Fruit fly (Drosophila melanogaster) whole organism, embryonic: Measurements from ENCODE around the gene elB.

ENCODE experiments used
- Adf1 ChIP-seq: fragments of 200-800 bp; sonication (Bioruptor generic); IDR thresholded peaks from 2 replicates; pipeline ENCODE4 v1.3.6; 2022; ENCODE audit warnings: missing biosample characterization, missing genetic modification characterization
- Antp ChIP-seq: fragments of 200-800 bp; sonication (Bioruptor generic); optimal IDR thresholded peaks from 3 replicates; lab custom pipeline; 2016; ENCODE audit warnings: missing biosample characterization, missing genetic modification characterization
- Bteb2 ChIP-seq: fragments of 200-800 bp; sonication (Bioruptor generic); optimal IDR thresholded peaks from 2 replicates; lab custom pipeline; 2016; ENCODE audit warnings: missing biosample characterization, missing genetic modification characterization
- C15 ChIP-seq: fragments of 200-800 bp; sonication (Bioruptor generic); IDR thresholded peaks from 3 replicates; pipeline ENCODE4 v1.3.6; 2022; ENCODE audit warnings: missing biosample characterization, missing genetic modification characterization
- CG11093 ChIP-seq: fragments of 200-800 bp; sonication (Bioruptor generic); IDR thresholded peaks from 3 replicates; pipeline ENCODE4 v1.3.6; 2022; ENCODE audit warnings: missing biosample characterization, missing genetic modification characterization
- CG11696 ChIP-seq: fragments of 200-800 bp; sonication (Bioruptor generic); IDR thresholded peaks from 2 replicates; pipeline ENCODE4 v1.3.6; 2022; ENCODE audit warnings: missing biosample characterization, missing genetic modification characterization
- CG15011 ChIP-seq: fragments of 200-800 bp; sonication (Bioruptor generic); optimal IDR thresholded peaks from 3 replicates; lab custom pipeline; 2018; ENCODE audit warnings: missing biosample characterization, mild to moderate bottlenecking, missing genetic modification characterization
- CG17186 ChIP-seq: fragments of 200-800 bp; sonication (Bioruptor generic); optimal IDR thresholded peaks from 3 replicates; lab custom pipeline; 2017; ENCODE audit warnings: missing biosample characterization, missing genetic modification reagents, missing genetic modification characterization
- CG17361 ChIP-seq: fragments of 200-800 bp; sonication (Bioruptor generic); IDR thresholded peaks from 3 replicates; pipeline ENCODE4 v1.3.6; 2022; ENCODE audit warnings: missing biosample characterization, missing genetic modification characterization
- CG17829 ChIP-seq: fragments of 200-800 bp; optimal IDR thresholded peaks from 2 replicates; lab custom pipeline; 2019; ENCODE audit warnings: missing biosample characterization, mild to moderate bottlenecking, missing genetic modification characterization, moderate library complexity
- CG18619 ChIP-seq: fragments of 200-800 bp; sonication (Bioruptor generic); optimal IDR thresholded peaks from 3 replicates; lab custom pipeline; 2017; ENCODE audit warnings: missing biosample characterization, mild to moderate bottlenecking, missing genetic modification characterization
- CG2202 ChIP-seq: fragments of 200-800 bp; sonication (Bioruptor generic); optimal IDR thresholded peaks from 2 replicates; lab custom pipeline; 2018; ENCODE audit warnings: missing biosample characterization, mild to moderate bottlenecking, missing genetic modification characterization
- CG2678 ChIP-seq: fragments of 200-800 bp; sonication (Bioruptor generic); optimal IDR thresholded peaks from 3 replicates; lab custom pipeline; 2019; ENCODE audit warnings: missing biosample characterization, mild to moderate bottlenecking, missing genetic modification characterization, moderate library complexity
- CG3065 ChIP-seq: fragments of 200-800 bp; sonication (Bioruptor generic); optimal IDR thresholded peaks from 2 replicates; lab custom pipeline; 2016; ENCODE audit warnings: missing biosample characterization, missing genetic modification characterization
- CG31365 ChIP-seq: fragments of 200-800 bp; sonication (Bioruptor generic); optimal IDR thresholded peaks from 2 replicates; lab custom pipeline; 2018; ENCODE audit warnings: missing biosample characterization, mild to moderate bottlenecking, missing genetic modification characterization
- CG5953 ChIP-seq: fragments of 200-800 bp; sonication (Bioruptor generic); IDR thresholded peaks from 2 replicates; pipeline ENCODE4 v1.3.6; 2022; ENCODE audit warnings: missing biosample characterization, missing genetic modification characterization
- CG6654 ChIP-seq: fragments of 200-800 bp; sonication (Bioruptor generic); optimal IDR thresholded peaks from 2 replicates; lab custom pipeline; 2017; ENCODE audit warnings: missing biosample characterization, mild to moderate bottlenecking, missing genetic modification characterization
- CG7357 ChIP-seq: fragments of 200-800 bp; sonication (Bioruptor generic); IDR thresholded peaks from 3 replicates; pipeline ENCODE4 v1.3.6; 2022; ENCODE audit warnings: missing biosample characterization, missing genetic modification characterization
- CG7928 ChIP-seq: fragments of 200-800 bp; sonication (Bioruptor generic); optimal IDR thresholded peaks from 2 replicates; lab custom pipeline; 2017; ENCODE audit warnings: missing biosample characterization, mild to moderate bottlenecking, missing genetic modification characterization
- CG8944 ChIP-seq: fragments of 200-800 bp; sonication (Bioruptor generic); optimal IDR thresholded peaks from 3 replicates; lab custom pipeline; 2016; ENCODE audit warnings: missing biosample characterization, missing genetic modification characterization
- CG9215 ChIP-seq: fragments of 200-800 bp; sonication (Bioruptor generic); IDR thresholded peaks from 2 replicates; pipeline ENCODE4 v1.3.6; 2022; ENCODE audit warnings: missing biosample characterization, missing genetic modification characterization
- CHES-1-like ChIP-seq: fragments of 200-800 bp; sonication (Bioruptor generic); optimal IDR thresholded peaks from 2 replicates; lab custom pipeline; 2016; ENCODE audit warnings: missing biosample characterization, missing genetic modification characterization
- Dad ChIP-seq: fragments of 200-800 bp; sonication (Bioruptor generic); optimal IDR thresholded peaks from 3 replicates; lab custom pipeline; 2016; ENCODE audit warnings: missing biosample characterization, missing genetic modification characterization
- Dbx ChIP-seq: fragments of 200-800 bp; sonication (Bioruptor generic); IDR thresholded peaks from 3 replicates; pipeline ENCODE4 v1.3.6; 2022; ENCODE audit warnings: missing biosample characterization, missing genetic modification characterization
- Dip3 ChIP-seq: fragments of 200-800 bp; sonication (Bioruptor generic); optimal IDR thresholded peaks from 3 replicates; lab custom pipeline; 2016; ENCODE audit warnings: missing biosample characterization, missing genetic modification characterization
- ERR ChIP-seq: fragments of 200-800 bp; sonication (Bioruptor generic); optimal IDR thresholded peaks from 2 replicates; lab custom pipeline; 2016; ENCODE audit warnings: missing biosample characterization, missing genetic modification characterization
- Gsc ChIP-seq: fragments of 200-800 bp; sonication (Bioruptor generic); IDR thresholded peaks from 2 replicates; pipeline ENCODE4 v1.3.6; 2022; ENCODE audit warnings: missing biosample characterization, missing genetic modification characterization
- Hand ChIP-seq: fragments of 200-800 bp; sonication (Bioruptor generic); optimal IDR thresholded peaks from 2 replicates; lab custom pipeline; 2017; ENCODE audit warnings: mild to moderate bottlenecking, missing biosample characterization, missing genetic modification reagents, missing genetic modification characterization
- HmgD ChIP-seq: fragments of 200-800 bp; sonication (Bioruptor generic); optimal IDR thresholded peaks from 3 replicates; lab custom pipeline; 2016; ENCODE audit warnings: missing biosample characterization, missing genetic modification characterization
- Hr3 ChIP-seq: fragments of 200-800 bp; sonication (Bioruptor generic); optimal IDR thresholded peaks from 3 replicates; lab custom pipeline; 2016; ENCODE audit warnings: missing biosample characterization, missing genetic modification characterization
- Hr39 ChIP-seq: fragments of >200 bp; optimal IDR thresholded peaks from 2 replicates; lab custom pipeline; 2017
- Lim3 ChIP-seq: fragments of 200-800 bp; sonication (Bioruptor generic); IDR thresholded peaks from 2 replicates; pipeline ENCODE4 v1.3.6; 2022; ENCODE audit warnings: missing biosample characterization, missing genetic modification characterization
- Max ChIP-seq: fragments of 200-800 bp; sonication (Bioruptor generic); optimal IDR thresholded peaks from 2 replicates; lab custom pipeline; 2016; ENCODE audit warnings: missing biosample characterization, mild to moderate bottlenecking, missing genetic modification characterization
- Meics ChIP-seq: fragments of 200-800 bp; sonication (Bioruptor generic); optimal IDR thresholded peaks from 2 replicates; lab custom pipeline; 2017; ENCODE audit warnings: missing biosample characterization, mild to moderate bottlenecking, missing genetic modification characterization
- Nf-YA ChIP-seq: fragments of 200-800 bp; sonication (Bioruptor generic); IDR thresholded peaks from 2 replicates; pipeline ENCODE4 v1.3.6; 2022; ENCODE audit warnings: missing biosample characterization, missing genetic modification characterization
- Rfx ChIP-seq: fragments of 200-800 bp; sonication (Bioruptor generic); IDR thresholded peaks from 2 replicates; pipeline ENCODE4 v1.3.6; 2022; ENCODE audit warnings: missing biosample characterization, missing genetic modification characterization
- Stat92E ChIP-seq, 3 experiments: fragments of >200 bp in 2 of 3; fragments of 200-800 bp in 1 of 3; sonication (Bioruptor generic) in 1 of 3; optimal IDR thresholded peaks; 2 replicates each; lab custom pipeline; 2017 to 2019; ENCODE audit warnings: missing biosample characterization in 3 of 3, missing genetic modification characterization in 3 of 3, mild to moderate bottlenecking in 1 of 3, moderate library complexity in 1 of 3
- Vsx1 ChIP-seq: fragments of 200-800 bp; sonication (Bioruptor generic); optimal IDR thresholded peaks from 2 replicates; lab custom pipeline; 2017; ENCODE audit warnings: missing biosample characterization, mild to moderate bottlenecking, missing genetic modification characterization, missing genetic modification reagents
- az2 ChIP-seq: fragments of 200-800 bp; sonication (Bioruptor generic); optimal IDR thresholded peaks from 3 replicates; lab custom pipeline; 2016; ENCODE audit warnings: missing biosample characterization, missing genetic modification characterization
- cad ChIP-seq: fragments of >200 bp; optimal IDR thresholded peaks from 2 replicates; lab custom pipeline; 2017; ENCODE audit warnings: missing biosample characterization, missing genetic modification characterization
- cwo ChIP-seq: fragments of 200-800 bp; sonication (Bioruptor generic); optimal IDR thresholded peaks from 3 replicates; lab custom pipeline; 2017; ENCODE audit warnings: missing biosample characterization, missing genetic modification characterization, mild to moderate bottlenecking, moderate library complexity, missing genetic modification reagents
- emc ChIP-seq: fragments of 200-800 bp; sonication (Bioruptor generic); optimal IDR thresholded peaks from 2 replicates; lab custom pipeline; 2016; ENCODE audit warnings: missing biosample characterization, missing genetic modification characterization
- gem ChIP-seq: fragments of 200-800 bp; sonication (Bioruptor generic); optimal IDR thresholded peaks from 2 replicates; lab custom pipeline; 2019; ENCODE audit warnings: missing biosample characterization, mild to moderate bottlenecking, missing genetic modification characterization, moderate library complexity
- grau ChIP-seq: fragments of 200-800 bp; optimal IDR thresholded peaks from 3 replicates; lab custom pipeline; 2019; ENCODE audit warnings: missing biosample characterization, mild to moderate bottlenecking, missing genetic modification characterization, moderate library complexity
- her ChIP-seq: fragments of 200-800 bp; sonication (Bioruptor generic); optimal IDR thresholded peaks from 2 replicates; lab custom pipeline; 2016; ENCODE audit warnings: missing biosample characterization, missing genetic modification characterization
- pb ChIP-seq: fragments of 200-800 bp; sonication (Bioruptor generic); optimal IDR thresholded peaks from 3 replicates; lab custom pipeline; 2016; ENCODE audit warnings: missing biosample characterization, missing genetic modification characterization
- phol ChIP-seq: fragments of 200-800 bp; sonication (Bioruptor generic); optimal IDR thresholded peaks from 3 replicates; lab custom pipeline; 2018; ENCODE audit warnings: missing biosample characterization, mild to moderate bottlenecking, missing genetic modification characterization, moderate library complexity
- sqz ChIP-seq: fragments of 200-800 bp; sonication (Bioruptor generic); optimal IDR thresholded peaks from 3 replicates; lab custom pipeline; 2018; ENCODE audit warnings: missing biosample characterization, mild to moderate bottlenecking, missing genetic modification characterization
- stc ChIP-seq: fragments of 200-800 bp; sonication (Bioruptor generic); IDR thresholded peaks from 2 replicates; pipeline ENCODE4 v1.3.6; 2022; ENCODE audit warnings: missing biosample characterization, missing genetic modification characterization
- zen ChIP-seq: fragments of 200-800 bp; sonication (Bioruptor generic); optimal IDR thresholded peaks from 3 replicates; lab custom pipeline; 2018; ENCODE audit warnings: missing biosample characterization, mild to moderate bottlenecking, missing genetic modification characterization, moderate library complexity

elB gene

dm6 chr2L:14432410-14433340 is 23.3 kb upstream of the elB start (continued):
- no peak for TF ChIP-seq Max (GFP tag; lab: Kevin White, UChicago)
- no peak for TF ChIP-seq CG7928
- TF ChIP-seq gem (tag; lab: Kevin White, UChicago): peak; percentile 16
- TF ChIP-seq sqz (GFP tag; lab: Kevin White, UChicago): no peak
- no peak for TF ChIP-seq grau (tag; lab: Kevin White, UChicago)
- no peak for TF ChIP-seq Hand (GFP tag; lab: Kevin White, UChicago)
- TF ChIP-seq Gsc: no peak
- no peak for TF ChIP-seq phol (tag; lab: Kevin White, UChicago)
- TF ChIP-seq CG7357 (GFP tag; lab: Robert Waterston, UW): no peak
- TF ChIP-seq Dad (GFP tag; lab: Kevin White, UChicago): no peak
- no peak for TF ChIP-seq Hr3
- TF ChIP-seq az2 (GFP tag; lab: Kevin White, UChicago): no peak
- no peak for TF ChIP-seq CG2202 (tag; lab: Kevin White, UChicago)
- no peak for TF ChIP-seq CHES-1-like
- no peak for TF ChIP-seq emc (GFP tag; lab: Kevin White, UChicago)
- no peak for TF ChIP-seq Adf1 (GFP tag; lab: Robert Waterston, UW)
- TF ChIP-seq CG17186 (GFP tag; lab: Kevin White, UChicago): no peak
- no peak for TF ChIP-seq CG18619 (GFP tag; lab: Kevin White, UChicago)
- no peak for TF ChIP-seq Bteb2 (GFP tag; lab: Kevin White, UChicago)
- no peak for TF ChIP-seq Stat92E (GFP tag; optimal IDR thresholded peaks at IDR 0.05; lab: Kevin White, UChicago)
- no peak for TF ChIP-seq ERR (GFP tag; lab: Kevin White, UChicago)
- TF ChIP-seq stc (GFP tag; lab: Robert Waterston, UW): peak; percentile 15; the same call in 1 of the 2 replicates
- TF ChIP-seq CG3065 (GFP tag; lab: Kevin White, UChicago): no peak
- TF ChIP-seq Lim3 (GFP tag; lab: Robert Waterston, UW): no peak
- TF ChIP-seq CG2678 (tag; lab: Kevin White, UChicago): no peak
- no peak for TF ChIP-seq Nf-YA (GFP tag; lab: Robert Waterston, UW)
- TF ChIP-seq Dip3 (GFP tag; lab: Kevin White, UChicago): no peak
- no peak for TF ChIP-seq CG6654
- TF ChIP-seq CG11696 (GFP tag; lab: Robert Waterston, UW): 0 out of 2 replicates have a peak, but pooled peaks have one; percentile 41
- TF ChIP-seq cad (GFP tag; lab: Kevin White, UChicago): no peak
- no peak for TF ChIP-seq CG17361 (GFP tag; lab: Robert Waterston, UW)
- TF ChIP-seq pb: no peak
- peak; percentile 8 for TF ChIP-seq Antp (GFP tag; lab: Kevin White, UChicago)
- TF ChIP-seq CG9215 (GFP tag; lab: Robert Waterston, UW): no peak
- TF ChIP-seq HmgD (GFP tag; lab: Kevin White, UChicago): no peak
- TF ChIP-seq CG8944 (GFP tag; lab: Kevin White, UChicago): no peak
- no peak for TF ChIP-seq cwo
- TF ChIP-seq C15 (GFP tag; lab: Robert Waterston, UW): no peak
- TF ChIP-seq CG31365: no peak
- no peak for TF ChIP-seq zen (tag; lab: Kevin White, UChicago)
- TF ChIP-seq Hr39 (lab: Kevin White, UChicago): no peak
- peak; percentile 12 for TF ChIP-seq CG17829 (tag; lab: Kevin White, UChicago)
- peak; percentile 6 for TF ChIP-seq Vsx1 (GFP tag; lab: Kevin White, UChicago)
- 0 out of 2 replicates have a peak, but pooled peaks have one; percentile 27 for TF ChIP-seq Rfx
- no peak for TF ChIP-seq her (GFP tag; lab: Kevin White, UChicago)
- TF ChIP-seq Meics (GFP tag; lab: Kevin White, UChicago): no peak
- TF ChIP-seq CG5953 (GFP tag; lab: Robert Waterston, UW): peak; percentile 66
- TF ChIP-seq CG15011 (GFP tag; lab: Kevin White, UChicago): no peak
- no peak for TF ChIP-seq CG11093
- 0 out of 3 replicates have a peak, but pooled peaks have one; percentile 17 for TF ChIP-seq Dbx (GFP tag; lab: Robert Waterston, UW)
